Fruit fly (Drosophila melanogaster) whole organism, embryonic: ENCODE results near the gene CG5835.

ENCODE experiments used
- Ada2b ChIP-seq: fragments of 200-800 bp; sonication (Bioruptor generic); IDR thresholded peaks from 2 replicates; pipeline ENCODE4 v1.3.6; 2022; ENCODE audit warnings: missing biosample characterization, missing genetic modification characterization
- Bgb ChIP-seq: fragments of 200-800 bp; sonication (Bioruptor generic); IDR thresholded peaks from 2 replicates; pipeline ENCODE4 v1.3.6; 2022; ENCODE audit warnings: missing biosample characterization, missing genetic modification characterization; ENCODE audit not compliant: partially characterized antibody
- CG1024 ChIP-seq: fragments of 200-800 bp; sonication (Bioruptor generic); IDR thresholded peaks from 2 replicates; pipeline ENCODE4 v1.3.6; 2022; ENCODE audit warnings: missing biosample characterization, missing genetic modification characterization
- CG11247 ChIP-seq: fragments of 200-800 bp; sonication (Bioruptor generic); IDR thresholded peaks from 2 replicates; pipeline ENCODE4 v1.3.6; 2022; ENCODE audit warnings: missing biosample characterization, missing genetic modification characterization
- CG12744 ChIP-seq: fragments of 200-800 bp; sonication (Bioruptor generic); optimal IDR thresholded peaks from 2 replicates; lab custom pipeline; 2016; ENCODE audit warnings: missing biosample characterization, missing genetic modification characterization
- CG13624 ChIP-seq: fragments of 200-800 bp; sonication (Bioruptor generic); optimal IDR thresholded peaks from 2 replicates; lab custom pipeline; 2016; ENCODE audit warnings: missing biosample characterization, missing genetic modification characterization
- CG16815 ChIP-seq: fragments of 200-800 bp; sonication (Bioruptor generic); optimal IDR thresholded peaks from 3 replicates; lab custom pipeline; 2017; ENCODE audit warnings: missing biosample characterization, mild to moderate bottlenecking, missing genetic modification characterization
- CG17612 ChIP-seq: fragments of 200-800 bp; sonication (Bioruptor generic); IDR thresholded peaks from 2 replicates; pipeline ENCODE4 v1.3.6; 2022; ENCODE audit warnings: missing biosample characterization, missing genetic modification characterization
- CG2202 ChIP-seq: fragments of 200-800 bp; sonication (Bioruptor generic); optimal IDR thresholded peaks from 2 replicates; lab custom pipeline; 2018; ENCODE audit warnings: missing biosample characterization, mild to moderate bottlenecking, missing genetic modification characterization
- CG2875 ChIP-seq: fragments of 200-800 bp; sonication (Bioruptor generic); optimal IDR thresholded peaks from 2 replicates; lab custom pipeline; 2017; ENCODE audit warnings: missing biosample characterization, mild to moderate bottlenecking, missing genetic modification characterization, missing genetic modification reagents
- CG30403 ChIP-seq: fragments of 200-800 bp; sonication (Bioruptor generic); optimal IDR thresholded peaks from 3 replicates; lab custom pipeline; 2016; ENCODE audit warnings: missing biosample characterization, missing genetic modification characterization
- CG30431 ChIP-seq: fragments of 200-800 bp; sonication (Bioruptor generic); optimal IDR thresholded peaks from 2 replicates; lab custom pipeline; 2017; ENCODE audit warnings: missing biosample characterization, missing genetic modification characterization
- CG31388 ChIP-seq: fragments of 200-800 bp; sonication (Bioruptor generic); optimal IDR thresholded peaks from 2 replicates; lab custom pipeline; 2016; ENCODE audit warnings: missing biosample characterization, missing genetic modification characterization
- CG6254 ChIP-seq: fragments of 200-800 bp; sonication (Bioruptor generic); optimal IDR thresholded peaks from 3 replicates; lab custom pipeline; 2017; ENCODE audit warnings: mild to moderate bottlenecking, missing biosample characterization, missing genetic modification reagents, missing genetic modification characterization
- CG6689 ChIP-seq: fragments of 200-800 bp; sonication (Bioruptor generic); IDR thresholded peaks from 2 replicates; pipeline ENCODE4 v1.3.6; 2022; ENCODE audit warnings: missing biosample characterization, missing genetic modification characterization
- CG7372 ChIP-seq: fragments of 200-800 bp; sonication (Bioruptor generic); IDR thresholded peaks from 2 replicates; pipeline ENCODE4 v1.3.6; 2022; ENCODE audit warnings: missing biosample characterization, missing genetic modification characterization
- CG7556 ChIP-seq: fragments of 200-800 bp; sonication (Bioruptor generic); optimal IDR thresholded peaks from 2 replicates; lab custom pipeline; 2017; ENCODE audit warnings: missing biosample characterization, mild to moderate bottlenecking, missing genetic modification characterization
- CG9727 ChIP-seq: fragments of 200-800 bp; sonication (Bioruptor generic); optimal IDR thresholded peaks from 3 replicates; lab custom pipeline; 2017; ENCODE audit warnings: missing biosample characterization, mild to moderate bottlenecking, missing genetic modification characterization
- CG9797 ChIP-seq: fragments of 200-800 bp; sonication (Bioruptor generic); optimal IDR thresholded peaks from 3 replicates; lab custom pipeline; 2018; ENCODE audit warnings: missing biosample characterization, mild to moderate bottlenecking, missing genetic modification characterization
- E2f1 ChIP-seq: fragments of 200-800 bp; sonication (Bioruptor generic); IDR thresholded peaks from 2 replicates; pipeline ENCODE4 v1.3.6; 2022; ENCODE audit warnings: missing biosample characterization, missing genetic modification characterization
- Fer3 ChIP-seq: fragments of 200-800 bp; sonication (Bioruptor generic); optimal IDR thresholded peaks from 2 replicates; lab custom pipeline; 2018; ENCODE audit warnings: missing biosample characterization, mild to moderate bottlenecking, missing genetic modification characterization, moderate library complexity
- HmgZ ChIP-seq: fragments of 200-800 bp; sonication (Bioruptor generic); optimal IDR thresholded peaks from 2 replicates; lab custom pipeline; 2018; ENCODE audit warnings: missing biosample characterization, mild to moderate bottlenecking, missing genetic modification characterization
- Jarid2 ChIP-seq: fragments of 200-800 bp; sonication (Bioruptor generic); optimal IDR thresholded peaks from 3 replicates; lab custom pipeline; 2017; ENCODE audit warnings: mild to moderate bottlenecking, missing biosample characterization, missing genetic modification reagents, missing genetic modification characterization
- Med ChIP-seq: fragments of 200-800 bp; sonication (Bioruptor generic); peaks from one replicate; lab custom pipeline; 2016; ENCODE audit warnings: missing biosample characterization, missing genetic modification characterization, mild to moderate bottlenecking, inconsistent platforms, moderate library complexity
- NK7.1 ChIP-seq: fragments of 200-800 bp; sonication (Bioruptor generic); optimal IDR thresholded peaks from 3 replicates; lab custom pipeline; 2016; ENCODE audit warnings: missing biosample characterization, missing genetic modification characterization
- Oaz ChIP-seq: fragments of 200-800 bp; sonication (Bioruptor generic); IDR thresholded peaks from 2 replicates; pipeline ENCODE4 v1.3.6; 2022; ENCODE audit warnings: missing biosample characterization, missing genetic modification characterization
- Pdp1 ChIP-seq, 2 experiments: fragments of 200-800 bp; sonication (Bioruptor generic); optimal IDR thresholded peaks; 3 replicates each; lab custom pipeline; 2016; ENCODE audit warnings: missing biosample characterization in 2 of 2, missing genetic modification characterization in 2 of 2, mild to moderate bottlenecking in 1 of 2, moderate library complexity in 1 of 2
- Ptx1 ChIP-seq: fragments of 200-800 bp; sonication (Bioruptor generic); IDR thresholded peaks from 2 replicates; pipeline ENCODE4 v1.3.6; 2022; ENCODE audit warnings: missing biosample characterization, missing genetic modification characterization
- Scr ChIP-seq: fragments of 200-800 bp; sonication (Bioruptor generic); IDR thresholded peaks from 2 replicates; pipeline ENCODE4 v1.3.6; 2022; ENCODE audit warnings: missing biosample characterization, missing genetic modification characterization; ENCODE audit not compliant: partially characterized antibody
- Trl ChIP-seq, 3 experiments: fragments of >200 bp in 2 of 3; fragments of 200-800 bp in 1 of 3; sonication (Bioruptor generic) in 1 of 3; optimal IDR thresholded peaks; 2 replicates in 1 of 3; 3 replicates in 2 of 3; lab custom pipeline; 2016 to 2017; ENCODE audit warnings: missing biosample characterization in 1 of 3, missing genetic modification characterization in 1 of 3
- ara ChIP-seq: fragments of 200-800 bp; sonication (Bioruptor generic); IDR thresholded peaks from 2 replicates; pipeline ENCODE4 v1.3.6; 2022; ENCODE audit warnings: missing biosample characterization, missing genetic modification characterization
- ato ChIP-seq: fragments of 200-800 bp; sonication (Bioruptor generic); IDR thresholded peaks from 2 replicates; pipeline ENCODE4 v1.3.6; 2022; ENCODE audit warnings: missing biosample characterization, missing genetic modification characterization; ENCODE audit not compliant: partially characterized antibody
- az2 ChIP-seq: fragments of 200-800 bp; sonication (Bioruptor generic); optimal IDR thresholded peaks from 3 replicates; lab custom pipeline; 2016; ENCODE audit warnings: missing biosample characterization, missing genetic modification characterization
- bsh ChIP-seq, 2 experiments: fragments of 200-800 bp; sonication (Bioruptor generic); optimal IDR thresholded peaks; 2 replicates each; lab custom pipeline; 2017 to 2018; ENCODE audit warnings: mild to moderate bottlenecking in 2 of 2, missing biosample characterization in 2 of 2, missing genetic modification characterization in 2 of 2, moderate library complexity in 1 of 2
- chn ChIP-seq: fragments of 200-800 bp; sonication (Bioruptor generic); optimal IDR thresholded peaks from 2 replicates; lab custom pipeline; 2016; ENCODE audit warnings: missing biosample characterization, missing genetic modification characterization
- dimm ChIP-seq: fragments of 200-800 bp; sonication (Bioruptor generic); IDR thresholded peaks from 2 replicates; pipeline ENCODE4 v1.3.6; 2022; ENCODE audit warnings: missing biosample characterization, missing genetic modification characterization
- ems ChIP-seq: fragments of 200-800 bp; sonication (Bioruptor generic); optimal IDR thresholded peaks from 3 replicates; lab custom pipeline; 2016; ENCODE audit warnings: missing biosample characterization, missing genetic modification characterization
- fd96Cb ChIP-seq: fragments of 200-800 bp; sonication (Bioruptor generic); optimal IDR thresholded peaks from 2 replicates; lab custom pipeline; 2018; ENCODE audit warnings: missing biosample characterization, mild to moderate bottlenecking, missing genetic modification characterization, moderate library complexity
- hb ChIP-seq: fragments of 200-800 bp; sonication (Bioruptor generic); IDR thresholded peaks from 3 replicates; pipeline ENCODE4 v1.3.6; 2022; ENCODE audit warnings: missing biosample characterization, missing genetic modification characterization; ENCODE audit not compliant: partially characterized antibody
- kay ChIP-seq: fragments of 200-800 bp; sonication (Bioruptor generic); optimal IDR thresholded peaks from 2 replicates; lab custom pipeline; 2016; ENCODE audit warnings: missing biosample characterization, missing genetic modification characterization
- lmd ChIP-seq: fragments of 200-800 bp; sonication (Bioruptor generic); IDR thresholded peaks from 2 replicates; pipeline ENCODE4 v1.3.6; 2022; ENCODE audit warnings: missing biosample characterization, missing genetic modification characterization
- nmo ChIP-seq: fragments of 200-800 bp; sonication (Bioruptor generic); optimal IDR thresholded peaks from 2 replicates; lab custom pipeline; 2018; ENCODE audit warnings: missing biosample characterization, mild to moderate bottlenecking, missing genetic modification characterization, moderate library complexity
- prd ChIP-seq, 3 experiments: fragments of >200 bp in 2 of 3; fragments of 200-800 bp in 1 of 3; sonication (Bioruptor generic) in 1 of 3; optimal IDR thresholded peaks in 2 of 3; IDR thresholded peaks in 1 of 3; 2 replicates in 2 of 3; 3 replicates in 1 of 3; pipeline versions ENCODE4 v1.3.6 to Lab custom; 2017 to 2022; ENCODE audit warnings: missing biosample characterization in 1 of 3, missing genetic modification characterization in 1 of 3
- rib ChIP-seq: fragments of 200-800 bp; sonication (Bioruptor generic); IDR thresholded peaks from 2 replicates; pipeline ENCODE4 v1.3.6; 2022; ENCODE audit warnings: missing biosample characterization, missing genetic modification characterization
- shn ChIP-seq: fragments of 200-800 bp; sonication (Bioruptor generic); optimal IDR thresholded peaks from 3 replicates; lab custom pipeline; 2016; ENCODE audit warnings: missing biosample characterization, missing genetic modification characterization
- slou ChIP-seq: fragments of 200-800 bp; sonication (Bioruptor generic); optimal IDR thresholded peaks from 3 replicates; lab custom pipeline; 2016; ENCODE audit warnings: missing biosample characterization, missing genetic modification characterization
- tgo ChIP-seq: fragments of 200-800 bp; sonication (Bioruptor generic); IDR thresholded peaks from 3 replicates; pipeline ENCODE4 v1.3.6; 2022; ENCODE audit warnings: missing biosample characterization, missing genetic modification characterization
- trem ChIP-seq: fragments of 200-800 bp; optimal IDR thresholded peaks from 3 replicates; lab custom pipeline; 2019; ENCODE audit warnings: missing biosample characterization, mild to moderate bottlenecking, missing genetic modification characterization, moderate library complexity
- tup ChIP-seq: fragments of 200-800 bp; sonication (Bioruptor generic); optimal IDR thresholded peaks from 2 replicates; lab custom pipeline; 2016; ENCODE audit warnings: missing biosample characterization, mild to moderate bottlenecking, missing genetic modification characterization, moderate library complexity

The CG5835 gene

dm6 chr3R:19113836-19114235 is 39.6 kb downstream of the CG5835 start (continued):
- TF ChIP-seq Trl (optimal IDR thresholded peaks at IDR 0.05; lab: Kevin White, UChicago) (no peak), Trl (GFP tag; optimal IDR thresholded peaks at IDR 0.05; lab: Kevin White, UChicago) (peak; percentile 7), CG7372 (no peak), CG16815 (GFP tag; lab: Kevin White, UChicago) (no peak), NK7.1 (GFP tag; lab: Kevin White, UChicago) (no peak), slou (GFP tag; lab: Kevin White, UChicago) (no peak), bsh (GFP tag; optimal IDR thresholded peaks at IDR 0.05; lab: Kevin White, UChicago) (peak in 1 of 2 experiments; percentile 69), ara (GFP tag; lab: Robert Waterston, UW) (peak; percentile 63), tup (no peak), CG11247 (no peak), CG30403 (GFP tag; lab: Kevin White, UChicago) (peak; percentile 43), Oaz (no peak), lmd (GFP tag; lab: Robert Waterston, UW) (no peak; the same call in 1 of the 2 replicates), Ada2b (peak; percentile 26; the same call in 1 of the 2 replicates), CG6254 (peak; percentile 18), Fer3 (tag; lab: Kevin White, UChicago) (no peak), hb (GFP tag; lab: Robert Waterston, UW) (peak; percentile 64; the same call in 2 of the 3 replicates), Scr (GFP tag; lab: Robert Waterston, UW) (0 out of 2 replicates have a peak, but pooled peaks have one; percentile 35), trem (tag; lab: Kevin White, UChicago) (peak; percentile 21), CG9797 (GFP tag; lab: Kevin White, UChicago) (no peak), CG13624 (GFP tag; lab: Kevin White, UChicago) (no peak), Bgb (GFP tag; lab: Robert Waterston, UW) (peak; percentile 31; the same call in 1 of the 2 replicates), E2f1 (peak; percentile 29; the same call in 1 of the 2 replicates), ems (GFP tag; lab: Kevin White, UChicago) (no peak), HmgZ (tag; lab: Kevin White, UChicago) (no peak), CG31388 (GFP tag; lab: Kevin White, UChicago) (no peak), chn (peak; percentile 38), fd96Cb (tag; lab: Kevin White, UChicago) (peak; percentile 63), Jarid2 (GFP tag; lab: Kevin White, UChicago) (no peak), nmo (GFP tag; lab: Kevin White, UChicago) (peak; percentile 54), CG2202 (tag; lab: Kevin White, UChicago) (no peak), CG30431 (peak; percentile 39), CG6689 (peak; percentile 23; the same call in 1 of the 2 replicates), kay (GFP tag; lab: Kevin White, UChicago) (no peak), Pdp1 (GFP tag; optimal IDR thresholded peaks at IDR 0.05; lab: Kevin White, UChicago) (peak; percentile 8 to 9), CG7556 (GFP tag; lab: Kevin White, UChicago) (peak; percentile 3), Ptx1 (GFP tag; lab: Robert Waterston, UW) (peak; percentile 32; the same call in 1 of the 2 replicates), CG17612 (GFP tag; lab: Robert Waterston, UW) (no peak), CG12744 (GFP tag; lab: Kevin White, UChicago) (no peak), shn (peak; percentile 9), dimm (GFP tag; lab: Robert Waterston, UW) (no peak), CG2875 (GFP tag; lab: Kevin White, UChicago) (peak; percentile 10), rib (GFP tag; lab: Robert Waterston, UW) (no peak), CG9727 (GFP tag; lab: Kevin White, UChicago) (peak; percentile 6), CG1024 (GFP tag; lab: Robert Waterston, UW) (no peak), prd (optimal IDR thresholded peaks at IDR 0.05; lab: Kevin White, UChicago) (no peak), prd (GFP tag; IDR thresholded peaks at IDR 0.05; lab: Robert Waterston, UW) (peak; percentile 56; the same call in 2 of the 3 replicates), tgo (GFP tag; lab: Robert Waterston, UW) (no peak), ato (GFP tag; lab: Robert Waterston, UW) (peak; percentile 31; the same call in 1 of the 2 replicates), az2 (GFP tag; lab: Kevin White, UChicago) (peak; percentile 58), Med (peak; percentile 70)
